Worm (Caenorhabditis elegans) whole organism, L1 larva: ENCODE data around the gene ins-32.

Experiments
- elt-2 ChIP-seq: sonication (generic microtip); optimal IDR thresholded peaks from 2 replicates; lab custom pipeline; 2016; ENCODE audit warnings: missing genetic modification characterization, mild to moderate bottlenecking, inconsistent platforms, missing compliant biosample characterization, missing genetic modification reagents
- sox-4 ChIP-seq: sonication (generic microtip); optimal IDR thresholded peaks from 2 replicates; lab custom pipeline; 2016; ENCODE audit warnings: missing genetic modification characterization, missing compliant biosample characterization

DNA sequence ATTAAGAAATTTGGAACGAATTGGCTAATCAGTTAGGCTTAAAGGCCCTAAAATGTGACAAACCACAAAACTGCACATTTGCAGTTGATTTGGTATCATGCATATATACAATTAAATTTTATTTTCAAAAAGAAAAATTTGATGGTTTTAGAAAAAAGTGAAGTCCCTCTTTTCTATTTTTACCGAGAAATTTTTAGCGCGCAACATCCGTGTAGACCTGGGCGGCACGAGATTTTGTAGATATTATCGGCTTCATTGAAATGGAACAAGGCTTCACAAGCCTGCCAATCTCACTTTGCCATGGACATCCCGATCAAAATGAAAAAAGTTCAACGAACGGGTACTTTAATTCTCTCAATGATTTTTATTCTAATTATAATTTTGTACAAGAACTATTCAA is 42.9 kb upstream of the ins-32 start, which contains the start of gene C17A2.2:
- TF ChIP-seq sox-4 (tag; lab: Kevin White, UChicago) (no peak), elt-2 (no peak)
